Fruit fly (Drosophila melanogaster): ENCODE measurements around the gene CG12728.

DNA sequence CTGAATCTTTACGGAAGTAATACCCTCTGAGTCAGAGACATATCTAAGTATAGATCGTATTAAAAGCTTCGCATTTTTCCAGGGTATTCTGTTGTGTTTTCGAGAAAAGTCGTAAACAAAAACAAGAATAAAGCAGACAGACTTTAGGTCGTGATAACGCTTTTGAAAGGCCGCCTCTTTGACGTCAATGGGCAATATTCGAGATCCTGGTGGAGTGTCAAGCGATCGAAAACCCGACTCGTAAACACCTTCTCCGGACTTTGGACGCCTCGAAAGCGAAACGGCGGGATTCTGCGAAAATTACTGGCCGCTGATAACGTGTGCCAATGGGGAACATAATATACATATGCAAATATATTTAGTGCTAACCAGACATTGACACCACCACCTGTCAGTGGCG lies 45.0 kb downstream of the CG12728 start:
- TF ChIP-seq pan (optimal IDR thresholded peaks at IDR 0.05) (no peak), psq (optimal IDR thresholded peaks at IDR 0.05) (no peak), Dll (optimal IDR thresholded peaks at IDR 0.05) (no peak), CG8478 (optimal IDR thresholded peaks at IDR 0.05) (no peak), usp (GFP tag; optimal IDR thresholded peaks at IDR 0.05) (no peak), EcR (GFP tag; optimal IDR thresholded peaks at IDR 0.05) (no peak)
